Fruit fly (Drosophila melanogaster): Measurements from ENCODE around the gene hzg.

hzg gene

dm6 chr3L:16051719-16052122, 47.2 kb upstream of the hzg start, which contains the start of gene Mbs (continued):
- TF ChIP-seq CG8388 (GFP tag; optimal IDR thresholded peaks at IDR 0.05), result no peak
- TF ChIP-seq CG1792 (GFP tag; optimal IDR thresholded peaks at IDR 0.05), result no peak
- no peak for TF ChIP-seq tin (GFP tag; optimal IDR thresholded peaks at IDR 0.05)
- peak; percentile 1 for TF ChIP-seq Dek (tag; optimal IDR thresholded peaks at IDR 0.05)
- no peak for TF ChIP-seq kah (GFP tag; optimal IDR thresholded peaks at IDR 0.05)
- no peak for TF ChIP-seq sima (GFP tag; optimal IDR thresholded peaks at IDR 0.05)
- no peak for TF ChIP-seq CG11093 (GFP tag; IDR thresholded peaks at IDR 0.05)
- TF ChIP-seq luna (GFP tag; optimal IDR thresholded peaks at IDR 0.05), result no peak
- TF ChIP-seq Ptx1 (GFP tag; IDR thresholded peaks at IDR 0.05), result peak; percentile 20; the same call in 1 of the 2 replicates
- TF ChIP-seq kni (GFP tag; optimal IDR thresholded peaks at IDR 0.05), result no peak
- TF ChIP-seq Oaz (GFP tag; IDR thresholded peaks at IDR 0.05), result no peak
- no peak for TF ChIP-seq CG3726 (GFP tag; IDR thresholded peaks at IDR 0.05)
- TF ChIP-seq eve (GFP tag; optimal IDR thresholded peaks at IDR 0.05), result peak in 1 of 2 experiments; percentile 39
- no peak for TF ChIP-seq ewg (GFP tag; optimal IDR thresholded peaks at IDR 0.05)
- TF ChIP-seq wek (GFP tag; optimal IDR thresholded peaks at IDR 0.05), result no peak
- peak; percentile 31 for TF ChIP-seq Nf-YC (tag; optimal IDR thresholded peaks at IDR 0.05)
- no peak for TF ChIP-seq rib (GFP tag; IDR thresholded peaks at IDR 0.05)
- no peak for TF ChIP-seq CG14667 (GFP tag; IDR thresholded peaks at IDR 0.05)
- TF ChIP-seq CkIIα-i1 (GFP tag; IDR thresholded peaks at IDR 0.05), result no peak
- no peak for TF ChIP-seq ssp (GFP tag; IDR thresholded peaks at IDR 0.05)
- peak; percentile 63 for TF ChIP-seq Hmr (GFP tag; optimal IDR thresholded peaks at IDR 0.05)
- no peak for TF ChIP-seq CG12942 (GFP tag; optimal IDR thresholded peaks at IDR 0.05)
- TF ChIP-seq pfk (GFP tag; optimal IDR thresholded peaks at IDR 0.05), result peak; percentile 32
- peak; percentile 27 for TF ChIP-seq Ets97D (GFP tag; optimal IDR thresholded peaks at IDR 0.05)
- TF ChIP-seq BEAF-32 (GFP tag; optimal IDR thresholded peaks at IDR 0.05), result peak; percentile 77
- TF ChIP-seq bbx (GFP tag; IDR thresholded peaks at IDR 0.05; ENCODE audit: partially characterized antibody), result peak; percentile 71
- TF ChIP-seq CG7556 (GFP tag; optimal IDR thresholded peaks at IDR 0.05), result no peak
- no peak for TF ChIP-seq CG6683 (GFP tag; optimal IDR thresholded peaks at IDR 0.05)
- no peak for TF ChIP-seq Doc2 (GFP tag; IDR thresholded peaks at IDR 0.05)
- TF ChIP-seq run (tag; optimal IDR thresholded peaks at IDR 0.05), result peak; percentile 6
- no peak for TF ChIP-seq h (optimal IDR thresholded peaks at IDR 0.05)
- TF ChIP-seq chn (GFP tag; optimal IDR thresholded peaks at IDR 0.05), result no peak
- TF ChIP-seq CG6175 (GFP tag; IDR thresholded peaks at IDR 0.05), result no peak
- peak; percentile 20 for TF ChIP-seq CG8290 (GFP tag; optimal IDR thresholded peaks at IDR 0.05)
- peak; percentile 23 to 69 for TF ChIP-seq CG8290 (tag; optimal IDR thresholded peaks at IDR 0.05)
- no peak for TF ChIP-seq ATbp (GFP tag; optimal IDR thresholded peaks at IDR 0.05)
- TF ChIP-seq phol (tag; optimal IDR thresholded peaks at IDR 0.05), result peak; percentile 45
- no peak for TF ChIP-seq H2.0 (GFP tag; IDR thresholded peaks at IDR 0.05)
- peak; percentile 32; the same call in 1 of the 3 replicates for TF ChIP-seq row (GFP tag; IDR thresholded peaks at IDR 0.05)
- no peak; the same call in 3 of the 4 replicates for TF ChIP-seq chinmo (GFP tag; IDR thresholded peaks at IDR 0.05; ENCODE audit: partially characterized antibody)
- TF ChIP-seq amos (GFP tag; IDR thresholded peaks at IDR 0.05; ENCODE audit: partially characterized antibody), result peak; percentile 77
- TF ChIP-seq Blimp-1 (GFP tag; optimal IDR thresholded peaks at IDR 0.05), result no peak
- TF ChIP-seq exex (tag; optimal IDR thresholded peaks at IDR 0.05), result no peak
- TF ChIP-seq ranshi (GFP tag; IDR thresholded peaks at IDR 0.05), result no peak
- peak; percentile 73 for TF ChIP-seq YL-1 (GFP tag; optimal IDR thresholded peaks at IDR 0.05)
- TF ChIP-seq CG11695 (GFP tag; IDR thresholded peaks at IDR 0.05), result no peak
- no peak; the same call in 2 of the 3 replicates for TF ChIP-seq zfh1 (GFP tag; IDR thresholded peaks at IDR 0.05)
- TF ChIP-seq Dref (GFP tag; IDR thresholded peaks at IDR 0.05), result peak; percentile 41
- no peak for TF ChIP-seq wor (GFP tag; IDR thresholded peaks at IDR 0.05)
- TF ChIP-seq stwl (tag; optimal IDR thresholded peaks at IDR 0.05), result peak; percentile 43
- peak; percentile 46 for TF ChIP-seq CG7987 (GFP tag; optimal IDR thresholded peaks at IDR 0.05)
- peak; percentile 58; the same call in 1 of the 3 replicates for TF ChIP-seq so (GFP tag; IDR thresholded peaks at IDR 0.05)
